Fruit fly (Drosophila melanogaster) whole organism, adult: ENCODE measurements around the gene Vajk1.

Experiments used
- CG12768 ChIP-seq: fragments of 200-800 bp; sonication (Bioruptor generic); optimal IDR thresholded peaks from 2 replicates; lab custom pipeline; 2017; ENCODE audit warnings: missing biosample characterization, missing genetic modification characterization, mild to moderate bottlenecking, moderate library complexity, missing genetic modification reagents
- CG1620 ChIP-seq: fragments of 200-800 bp; sonication (Bioruptor generic); optimal IDR thresholded peaks from 2 replicates; lab custom pipeline; 2016; ENCODE audit warnings: missing biosample characterization, missing genetic modification characterization
- CG7101 ChIP-seq: fragments of 200-800 bp; sonication (Bioruptor generic); optimal IDR thresholded peaks from 2 replicates; lab custom pipeline; 2018; ENCODE audit warnings: missing biosample characterization, mild to moderate bottlenecking, missing genetic modification characterization, moderate library complexity
- Hr96 ChIP-seq: fragments of 200-800 bp; sonication (Bioruptor generic); optimal IDR thresholded peaks from 2 replicates; lab custom pipeline; 2016; ENCODE audit warnings: missing biosample characterization, missing genetic modification characterization
- Mnt ChIP-seq: fragments of 200-800 bp; sonication (Bioruptor generic); optimal IDR thresholded peaks from 2 replicates; lab custom pipeline; 2016; ENCODE audit warnings: missing biosample characterization, mild to moderate bottlenecking, missing genetic modification characterization
- cic ChIP-seq: fragments of 200-800 bp; sonication (Bioruptor generic); optimal IDR thresholded peaks from 2 replicates; lab custom pipeline; 2017; ENCODE audit warnings: missing biosample characterization, mild to moderate bottlenecking, missing genetic modification characterization, moderate library complexity
- cnc ChIP-seq, 2 experiments: fragments of >200 bp; optimal IDR thresholded peaks; 2 replicates each; lab custom pipeline; 2017
- kay ChIP-seq: fragments of 200-800 bp; sonication (Bioruptor generic); peaks from one replicate; lab custom pipeline; 2016; ENCODE audit warnings: missing biosample characterization, missing genetic modification characterization, borderline replicate concordance
- ovo ChIP-seq: fragments of 200-800 bp; sonication (Bioruptor generic); optimal IDR thresholded peaks from 2 replicates; lab custom pipeline; 2016; ENCODE audit warnings: missing biosample characterization, missing genetic modification characterization
- pad ChIP-seq: fragments of 200-800 bp; sonication (Bioruptor generic); optimal IDR thresholded peaks from 3 replicates; lab custom pipeline; 2017; ENCODE audit warnings: missing biosample characterization, missing genetic modification characterization, mild to moderate bottlenecking, moderate library complexity, missing genetic modification reagents
- toe ChIP-seq: fragments of 200-800 bp; sonication (Bioruptor generic); optimal IDR thresholded peaks from 2 replicates; lab custom pipeline; 2016; ENCODE audit warnings: missing biosample characterization, missing genetic modification characterization

- no peak for TF ChIP-seq kay (GFP tag; lab: Kevin White, UChicago)
- no peak for TF ChIP-seq toe
- no peak for TF ChIP-seq CG7101 (tag; lab: Kevin White, UChicago)
- TF ChIP-seq pad = no peak
- TF ChIP-seq CG1620 = no peak
- no peak for TF ChIP-seq cic (GFP tag; lab: Kevin White, UChicago)
- TF ChIP-seq Mnt (GFP tag; lab: Kevin White, UChicago) = no peak
- no peak for TF ChIP-seq ovo (GFP tag; lab: Kevin White, UChicago)
- TF ChIP-seq Hr96 (GFP tag; lab: Kevin White, UChicago) = no peak
- no peak for TF ChIP-seq CG12768 (GFP tag; lab: Kevin White, UChicago)
- TF ChIP-seq cnc (optimal IDR thresholded peaks at IDR 0.05; lab: Kevin White, UChicago) = no peak
Observed at dm6 chr2L:13876698-13877097, 46.7 kb downstream of the Vajk1 start.
